Fruit fly (Drosophila melanogaster) whole organism, prepupa: Measurements from ENCODE around the gene inaF-A.
A peak's percentile ranks its signal among the peaks of the same experiment; 100 is the strongest.

Experiments used
- Blimp-1 ChIP-seq: fragments of 200-800 bp; sonication (Bioruptor generic); optimal IDR thresholded peaks from 3 replicates; lab custom pipeline; 2017; ENCODE audit warnings: missing biosample characterization, missing genetic modification characterization, mild to moderate bottlenecking, moderate library complexity, missing genetic modification reagents
- CG11762 ChIP-seq: fragments of 200-800 bp; sonication (Bioruptor generic); optimal IDR thresholded peaks from 3 replicates; lab custom pipeline; 2016; ENCODE audit warnings: missing biosample characterization, missing genetic modification characterization; ENCODE audit not compliant: insufficient read depth
- CG11902 ChIP-seq: fragments of 200-800 bp; sonication (Bioruptor generic); optimal IDR thresholded peaks from 3 replicates; lab custom pipeline; 2016; ENCODE audit warnings: missing biosample characterization, missing genetic modification characterization
- CG6808 ChIP-seq: fragments of 200-800 bp; sonication (Bioruptor generic); optimal IDR thresholded peaks from 3 replicates; lab custom pipeline; 2017; ENCODE audit warnings: missing biosample characterization, missing genetic modification characterization, mild to moderate bottlenecking, moderate library complexity, missing genetic modification reagents
- CG7368 ChIP-seq: fragments of 200-800 bp; sonication (Bioruptor generic); optimal IDR thresholded peaks from 3 replicates; lab custom pipeline; 2016; ENCODE audit warnings: missing biosample characterization, missing genetic modification characterization
- Hr39 ChIP-seq: fragments of 200-800 bp; sonication (Bioruptor generic); optimal IDR thresholded peaks from 2 replicates; lab custom pipeline; 2016; ENCODE audit warnings: missing biosample characterization, missing genetic modification characterization
- OdsH ChIP-seq: fragments of 200-800 bp; sonication (Bioruptor generic); optimal IDR thresholded peaks from 3 replicates; lab custom pipeline; 2016; ENCODE audit warnings: missing biosample characterization, missing genetic modification characterization
- spab ChIP-seq: fragments of 200-800 bp; sonication (Bioruptor generic); optimal IDR thresholded peaks from 2 replicates; lab custom pipeline; 2017; ENCODE audit warnings: missing biosample characterization, mild to moderate bottlenecking, missing genetic modification characterization, missing genetic modification reagents

The inaF-A gene

dm6 chrX:11678539-11679040, 55.1 kb downstream of the inaF-A start, which contains the start of the genes Vlet and bif (continued):
- TF ChIP-seq CG7368, result peak; percentile 48
- peak; percentile 63 for TF ChIP-seq Hr39 (GFP tag; lab: Kevin White, UChicago)
- peak; percentile 66 for TF ChIP-seq OdsH (GFP tag; lab: Kevin White, UChicago)
- TF ChIP-seq spab, result peak; percentile 10
- TF ChIP-seq CG6808 (GFP tag; lab: Kevin White, UChicago), result peak; percentile 65
- TF ChIP-seq CG11762 (GFP tag; lab: Kevin White, UChicago), result peak; percentile 49
- peak; percentile 57 for TF ChIP-seq CG11902 (GFP tag; lab: Kevin White, UChicago)
- peak; percentile 12 for TF ChIP-seq Blimp-1 (GFP tag; lab: Kevin White, UChicago)
